Worm (Caenorhabditis elegans) whole organism, L1 larva: ENCODE data around the gene tbx-33.

Source experiments
- efl-3 ChIP-seq: fragments of 200-800 bp; sonication (Bioruptor generic); optimal IDR thresholded peaks from 2 replicates; lab custom pipeline; 2018; ENCODE audit warnings: mild to moderate bottlenecking, missing genetic modification characterization, missing compliant biosample characterization
- elt-3 ChIP-seq, 6 experiments: fragments of 150-350 bp in 1 of 6; sonication (generic microtip); optimal IDR thresholded peaks; 2 replicates each; lab custom pipeline; 2017 to 2018; ENCODE audit warnings: missing biosample characterization in 6 of 6, missing genetic modification characterization in 6 of 6, inconsistent platforms in 1 of 6
- lir-3 ChIP-seq: sonication (generic microtip); optimal IDR thresholded peaks from 2 replicates; lab custom pipeline; 2016; ENCODE audit warnings: mild to moderate bottlenecking, missing genetic modification characterization, moderate library complexity, missing compliant biosample characterization; ENCODE audit not compliant: poor library complexity
- nhr-28 ChIP-seq: fragments of 150-350 bp; optimal IDR thresholded peaks from 2 replicates; lab custom pipeline; 2014; ENCODE audit warnings: missing biosample characterization, missing genetic modification characterization
- snpc-4 ChIP-seq: fragments of 150-350 bp; optimal IDR thresholded peaks from 2 replicates; lab custom pipeline; 2014; ENCODE audit warnings: missing biosample characterization, missing genetic modification characterization
- snu-23 ChIP-seq: sonication (generic microtip); optimal IDR thresholded peaks from 2 replicates; lab custom pipeline; 2016; ENCODE audit warnings: missing genetic modification characterization, missing compliant biosample characterization
- sptf-1 ChIP-seq: fragments of 150-350 bp; optimal IDR thresholded peaks from 2 replicates; lab custom pipeline; 2014; ENCODE audit warnings: missing biosample characterization, missing genetic modification characterization
- unc-130 ChIP-seq: fragments of 150-350 bp; optimal IDR thresholded peaks from 2 replicates; lab custom pipeline; 2017; ENCODE audit warnings: missing biosample characterization, missing genetic modification characterization, inconsistent platforms

DNA sequence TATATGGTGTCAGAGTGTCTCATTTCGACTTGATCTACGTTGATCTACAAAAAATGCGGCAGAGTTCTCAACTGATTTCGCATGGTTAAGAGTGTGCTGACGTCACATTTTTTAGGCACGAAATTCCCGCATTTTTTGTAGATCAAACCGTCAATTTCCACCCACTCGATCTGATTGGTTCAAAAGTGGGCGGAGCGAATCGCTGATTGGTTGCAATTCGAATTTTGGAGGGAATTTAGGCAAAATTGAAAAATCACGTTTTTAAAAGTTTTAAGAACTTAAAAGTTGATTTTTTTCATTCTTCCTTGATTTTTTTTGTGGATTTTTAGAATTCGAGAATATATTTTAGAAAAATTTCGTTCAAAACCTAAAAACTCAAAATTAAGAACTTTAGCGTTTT, 19.7 kb upstream of the tbx-33 start:
- TF ChIP-seq snu-23 (GFP tag; lab: Kevin White, UChicago) (no peak), snpc-4 (tag; lab: Kevin White, UChicago) (no peak), nhr-28 (tag; lab: Kevin White, UChicago) (no peak), sptf-1 (no peak), lir-3 (no peak), elt-3 (tag; optimal IDR thresholded peaks at IDR 0.05; lab: Kevin White, UChicago) (no peak), unc-130 (tag; lab: Kevin White, UChicago) (no peak), efl-3 (no peak)
